Fruit fly (Drosophila melanogaster): ENCODE results near the gene Hakai.
A peak's percentile ranks its signal among the peaks of the same experiment; 100 is the strongest.

The Hakai gene

DNA sequence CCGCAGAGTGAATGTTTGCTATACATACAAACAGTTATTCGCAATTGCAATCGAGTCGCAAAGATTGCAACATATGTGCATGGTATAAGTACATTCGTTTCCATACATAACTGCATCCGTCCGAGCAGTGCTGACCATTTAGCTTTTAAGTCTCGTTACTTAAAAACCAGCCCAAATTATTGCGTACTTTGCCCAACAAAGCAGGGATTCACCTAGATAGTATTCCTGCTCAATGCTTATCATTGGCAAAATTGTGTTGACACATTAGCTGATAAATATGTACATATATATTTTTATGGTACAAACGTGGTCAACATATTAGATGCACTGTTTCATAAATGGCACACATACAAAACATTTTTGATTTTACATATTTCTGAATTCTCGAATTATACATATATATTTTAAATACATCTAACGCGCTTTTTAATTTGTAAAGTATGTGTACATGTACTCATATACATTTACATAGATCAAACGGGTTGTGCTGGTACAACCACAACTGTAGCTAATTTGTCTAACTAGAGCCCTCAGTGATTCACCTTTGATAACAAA is 39.2 kb downstream of the Hakai start:
- TF ChIP-seq Med (GFP tag) (peak; percentile 34), grau (tag; optimal IDR thresholded peaks at IDR 0.05) (peak; percentile 11), Xrp1 (GFP tag; IDR thresholded peaks at IDR 0.05) (no peak), CG11696 (GFP tag; IDR thresholded peaks at IDR 0.05) (0 out of 2 replicates have a peak, but pooled peaks have one; percentile 25), CG10431 (GFP tag; optimal IDR thresholded peaks at IDR 0.05) (no peak), crc (GFP tag; optimal IDR thresholded peaks at IDR 0.05) (no peak), CG11504 (tag; optimal IDR thresholded peaks at IDR 0.05) (no peak), Hr51 (GFP tag; optimal IDR thresholded peaks at IDR 0.05) (no peak), slbo (GFP tag; IDR thresholded peaks at IDR 0.05) (no peak), PHDP (tag; optimal IDR thresholded peaks at IDR 0.05) (peak; percentile 3), CG18011 (GFP tag; optimal IDR thresholded peaks at IDR 0.05) (no peak), CG2875 (GFP tag; optimal IDR thresholded peaks at IDR 0.05) (no peak), Sry-β (GFP tag; optimal IDR thresholded peaks at IDR 0.05) (peak; percentile 71), row (GFP tag; IDR thresholded peaks at IDR 0.05) (0 out of 3 replicates have a peak, but pooled peaks have one; percentile 5), grn (GFP tag; optimal IDR thresholded peaks at IDR 0.05) (no peak), exex (tag; optimal IDR thresholded peaks at IDR 0.05) (peak; percentile 41), CG2678 (tag; optimal IDR thresholded peaks at IDR 0.05) (peak; percentile 5), lbe (GFP tag; optimal IDR thresholded peaks at IDR 0.05) (peak; percentile 12), Sin3A (optimal IDR thresholded peaks at IDR 0.05) (no peak), CG2120 (GFP tag; optimal IDR thresholded peaks at IDR 0.05) (peak; percentile 7), eve (GFP tag; optimal IDR thresholded peaks at IDR 0.05) (peak in 1 of 2 experiments; percentile 63), Aef1 (GFP tag; IDR thresholded peaks at IDR 0.05) (no peak), CG15479 (GFP tag; optimal IDR thresholded peaks at IDR 0.05) (peak; percentile 60), corto (GFP tag; optimal IDR thresholded peaks at IDR 0.05) (peak; percentile 3), CG3407 (GFP tag; optimal IDR thresholded peaks at IDR 0.05) (no peak), disco-r (GFP tag; optimal IDR thresholded peaks at IDR 0.05) (no peak)

DNA sequence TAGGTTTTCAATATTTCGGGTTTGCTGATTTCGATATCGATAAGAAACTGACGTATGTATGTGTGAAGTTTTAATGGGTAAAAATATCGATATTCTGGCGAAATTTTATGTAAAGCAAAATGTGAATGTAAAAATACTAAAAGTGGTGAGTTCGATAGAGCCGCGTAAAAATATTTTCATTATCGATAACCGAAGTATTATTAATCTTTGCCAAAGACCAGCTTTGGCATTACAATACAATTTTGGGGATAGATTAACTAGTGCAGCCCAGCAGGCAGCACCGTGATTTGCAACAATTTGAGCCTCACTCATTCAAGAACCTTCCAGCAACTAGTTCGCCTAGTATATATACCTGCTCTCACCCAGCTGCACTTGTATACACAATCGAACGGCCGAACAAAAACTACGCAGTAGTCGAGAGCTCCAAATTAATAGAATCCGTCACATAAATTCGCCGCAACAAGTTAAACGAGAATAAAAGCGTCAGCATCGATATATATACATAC is 40.0 kb downstream of the Hakai start:
- TF ChIP-seq CG14860 (GFP tag; IDR thresholded peaks at IDR 0.05; ENCODE audit: partially characterized antibody) (peak; percentile 91), Aef1 (GFP tag; IDR thresholded peaks at IDR 0.05) (no peak), br (optimal IDR thresholded peaks at IDR 0.05) (no peak), sc (optimal IDR thresholded peaks at IDR 0.05) (no peak), sc (GFP tag; optimal IDR thresholded peaks at IDR 0.05) (no peak), CG2120 (GFP tag; optimal IDR thresholded peaks at IDR 0.05) (no peak), Rfx (GFP tag; IDR thresholded peaks at IDR 0.05) (0 out of 2 replicates have a peak, but pooled peaks have one; percentile 7), disco-r (GFP tag; optimal IDR thresholded peaks at IDR 0.05) (no peak), ATbp (GFP tag; optimal IDR thresholded peaks at IDR 0.05) (no peak), E2f1 (GFP tag; IDR thresholded peaks at IDR 0.05) (no peak), CG9797 (GFP tag; optimal IDR thresholded peaks at IDR 0.05) (peak; percentile 7), CG1529 (GFP tag; optimal IDR thresholded peaks at IDR 0.05) (no peak), dm (GFP tag; optimal IDR thresholded peaks at IDR 0.05) (peak; percentile 1), Fer2 (tag; optimal IDR thresholded peaks at IDR 0.05) (no peak), gcm2 (GFP tag; optimal IDR thresholded peaks at IDR 0.05) (no peak), danr (GFP tag; IDR thresholded peaks at IDR 0.05) (no peak), gsb-n (tag; optimal IDR thresholded peaks at IDR 0.05) (no peak), CG3726 (GFP tag; IDR thresholded peaks at IDR 0.05) (no peak), ranshi (GFP tag; IDR thresholded peaks at IDR 0.05) (no peak), odd (GFP tag; optimal IDR thresholded peaks at IDR 0.05) (no peak), CG8281 (tag; optimal IDR thresholded peaks at IDR 0.05) (no peak), trh (GFP tag; optimal IDR thresholded peaks at IDR 0.05) (no peak), CG15269 (tag; optimal IDR thresholded peaks at IDR 0.05) (no peak), CG3838 (GFP tag; optimal IDR thresholded peaks at IDR 0.05) (no peak), Bdp1 (GFP tag; optimal IDR thresholded peaks at IDR 0.05) (no peak), Dll (GFP tag; IDR thresholded peaks at IDR 0.05; ENCODE audit: partially characterized antibody) (peak; percentile 90), tup (GFP tag; optimal IDR thresholded peaks at IDR 0.05) (no peak), gt (GFP tag; IDR thresholded peaks at IDR 0.05) (no peak), CG18011 (GFP tag; optimal IDR thresholded peaks at IDR 0.05) (no peak)

Data from whole organism, embryonic.